Worm (Caenorhabditis elegans): Measurements from ENCODE around the gene fbxa-75.
"Not testable (repeated sequence)": the region's sequence is repeated elsewhere in the genome, so short reads cannot be mapped to it uniquely, and the experiment has no call there.

Gene fbxa-75

ce11 chrIII:1303414-1303813 lies at the start of gene fbxa-75:
Gene fbxa-75 (plus strand): TSS chrIII:1303714.
- TF ChIP-seq nhr-28 (tag; optimal IDR thresholded peaks at IDR 0.05): no peak
- TF ChIP-seq nhr-237 (tag; optimal IDR thresholded peaks at IDR 0.05): no peak
- TF ChIP-seq ztf-11 (tag; optimal IDR thresholded peaks at IDR 0.05): no peak
- TF ChIP-seq bed-3 (GFP tag; optimal IDR thresholded peaks at IDR 0.05): no peak
- TF ChIP-seq ces-1 (GFP tag; optimal IDR thresholded peaks at IDR 0.05): no peak
- no peak for TF ChIP-seq sptf-1 (tag; optimal IDR thresholded peaks at IDR 0.05)
- no peak for TF ChIP-seq hlh-1 (tag; optimal IDR thresholded peaks at IDR 0.05)
- TF ChIP-seq zip-8 (tag; optimal IDR thresholded peaks at IDR 0.05): no peak
- no peak for TF ChIP-seq ceh-83 (GFP tag; optimal IDR thresholded peaks at IDR 0.05)
- TF ChIP-seq snpc-4 (tag; optimal IDR thresholded peaks at IDR 0.05): no peak
- TF ChIP-seq unc-39 (tag; optimal IDR thresholded peaks at IDR 0.05): no peak
- no peak for TF ChIP-seq M03D4.4 (tag; optimal IDR thresholded peaks at IDR 0.05)
- TF ChIP-seq ceh-43 (GFP tag; optimal IDR thresholded peaks at IDR 0.05): no peak
- TF ChIP-seq nhr-12 (tag; optimal IDR thresholded peaks at IDR 0.05): no peak
- no peak for TF ChIP-seq ham-2 (GFP tag; optimal IDR thresholded peaks at IDR 0.05)
- no peak for TF ChIP-seq blmp-1 (tag; optimal IDR thresholded peaks at IDR 0.05)
- TF ChIP-seq mls-2 (tag; optimal IDR thresholded peaks at IDR 0.05): no peak
- TF ChIP-seq cnd-1 (tag; optimal IDR thresholded peaks at IDR 0.05): no peak
- no peak for TF ChIP-seq lsy-2 (tag; optimal IDR thresholded peaks at IDR 0.05)
- TF ChIP-seq tbx-8 (GFP tag; optimal IDR thresholded peaks at IDR 0.05): no peak

- not testable (repeated sequence) for TF ChIP-seq nhr-237 (tag; optimal IDR thresholded peaks at IDR 0.05); drap-1 (GFP tag; optimal IDR thresholded peaks at IDR 0.05); hlh-1 (tag; optimal IDR thresholded peaks at IDR 0.05)
These were observed 47.0 kb upstream of the fbxa-75 start, which contains the start of gene fbxa-208 for ce11 chrIII:1256519-1256918. Gene fbxa-208 (plus strand): TSS chrIII:1256819.

- not testable (repeated sequence) for TF ChIP-seq drap-1 (GFP tag; optimal IDR thresholded peaks at IDR 0.05); sptf-1 (tag; optimal IDR thresholded peaks at IDR 0.05); mls-2 (tag; optimal IDR thresholded peaks at IDR 0.05)
These were observed 45.2 kb upstream of the fbxa-75 start, which contains the start of gene fbxa-78 for ce11 chrIII:1258358-1258757. Gene fbxa-78 (minus strand): TSS chrIII:1258458.

- not testable (repeated sequence) for TF ChIP-seq ztf-11 (tag; optimal IDR thresholded peaks at IDR 0.05); ham-2 (GFP tag; optimal IDR thresholded peaks at IDR 0.05); ceh-39 (tag; optimal IDR thresholded peaks at IDR 0.05)
These were observed 39.8 kb upstream of the fbxa-75 start, which contains the start of gene srz-9 for ce11 chrIII:1263692-1264091. Gene srz-9 (plus strand): TSS chrIII:1263992.

ce11 chrIII:1266799-1267198 lies 36.7 kb upstream of the fbxa-75 start, which contains the start of gene fbxa-151:
Gene fbxa-151 (minus strand): TSS chrIII:1266899.
- not testable (repeated sequence) for TF ChIP-seq unc-39 (tag; optimal IDR thresholded peaks at IDR 0.05); lsy-2 (tag; optimal IDR thresholded peaks at IDR 0.05); ces-1 (GFP tag; optimal IDR thresholded peaks at IDR 0.05)

ce11 chrIII:1269156-1269555 lies 34.4 kb upstream of the fbxa-75 start, which contains the start of gene fbxa-32:
Gene fbxa-32 (minus strand): TSS chrIII:1269256.
- TF ChIP-seq cnd-1 (tag; optimal IDR thresholded peaks at IDR 0.05): no peak
- no peak for TF ChIP-seq M03D4.4 (tag; optimal IDR thresholded peaks at IDR 0.05)

ce11 chrIII:1271378-1271926 lies 32.1 kb upstream of the fbxa-75 start, which contains the start of gene fbxa-31:
Gene fbxa-31 (minus strand): TSS chrIII:1271428.
- TF ChIP-seq unc-39 (tag; optimal IDR thresholded peaks at IDR 0.05) (no peak), blmp-1 (tag; optimal IDR thresholded peaks at IDR 0.05) (no peak), ceh-43 (GFP tag; optimal IDR thresholded peaks at IDR 0.05) (no peak)

- TF ChIP-seq mls-2 (tag; optimal IDR thresholded peaks at IDR 0.05) (no peak), ceh-43 (GFP tag; optimal IDR thresholded peaks at IDR 0.05) (no peak), ham-2 (GFP tag; optimal IDR thresholded peaks at IDR 0.05) (no peak)
These were observed 29.7 kb upstream of the fbxa-75 start, which contains the start of gene fbxa-29 for ce11 chrIII:1273655-1274328. Gene fbxa-29 (minus strand): TSS chrIII:1273705.

All from whole organism, mixed stage, embryonic.